Fruit fly (Drosophila melanogaster) whole organism, embryonic: Measurements from ENCODE around the gene Trhn.

Source experiments
- Atf3 ChIP-seq: fragments of 200-800 bp; sonication (Bioruptor generic); optimal IDR thresholded peaks from 3 replicates; lab custom pipeline; 2016; ENCODE audit warnings: missing biosample characterization, missing genetic modification characterization
- B-H1 ChIP-seq: fragments of 200-800 bp; sonication (Bioruptor generic); IDR thresholded peaks from 3 replicates; pipeline ENCODE4 v1.3.6; 2022; ENCODE audit warnings: missing biosample characterization, missing genetic modification characterization
- CG1024 ChIP-seq: fragments of 200-800 bp; sonication (Bioruptor generic); IDR thresholded peaks from 2 replicates; pipeline ENCODE4 v1.3.6; 2022; ENCODE audit warnings: missing biosample characterization, missing genetic modification characterization
- CG10366 ChIP-seq: fragments of 200-800 bp; sonication (Bioruptor generic); IDR thresholded peaks from 2 replicates; pipeline ENCODE4 v1.3.6; 2022; ENCODE audit warnings: missing biosample characterization, missing genetic modification characterization
- CG12071 ChIP-seq: fragments of 200-800 bp; sonication (Bioruptor generic); optimal IDR thresholded peaks from 3 replicates; lab custom pipeline; 2018; ENCODE audit warnings: missing biosample characterization, mild to moderate bottlenecking, missing genetic modification characterization
- CG12219 ChIP-seq: fragments of 200-800 bp; sonication (Bioruptor generic); optimal IDR thresholded peaks from 3 replicates; lab custom pipeline; 2018; ENCODE audit warnings: missing biosample characterization, mild to moderate bottlenecking, missing genetic modification characterization
- CG13296 ChIP-seq: fragments of 200-800 bp; sonication (Bioruptor generic); optimal IDR thresholded peaks from 3 replicates; lab custom pipeline; 2018; ENCODE audit warnings: missing biosample characterization, mild to moderate bottlenecking, missing genetic modification characterization
- CG15479 ChIP-seq: fragments of 200-800 bp; sonication (Bioruptor generic); optimal IDR thresholded peaks from 3 replicates; lab custom pipeline; 2019; ENCODE audit warnings: missing biosample characterization, mild to moderate bottlenecking, missing genetic modification characterization, moderate library complexity
- CG15601 ChIP-seq: fragments of 200-800 bp; sonication (Bioruptor generic); optimal IDR thresholded peaks from 3 replicates; lab custom pipeline; 2019; ENCODE audit warnings: missing biosample characterization, mild to moderate bottlenecking, missing genetic modification characterization, moderate library complexity
- CG16813 ChIP-seq: fragments of 200-800 bp; sonication (Bioruptor generic); IDR thresholded peaks from 3 replicates; pipeline ENCODE4 v1.3.6; 2022; ENCODE audit warnings: missing biosample characterization, missing genetic modification characterization; ENCODE audit not compliant: partially characterized antibody
- CG17186 ChIP-seq: fragments of 200-800 bp; sonication (Bioruptor generic); optimal IDR thresholded peaks from 3 replicates; lab custom pipeline; 2017; ENCODE audit warnings: missing biosample characterization, missing genetic modification reagents, missing genetic modification characterization
- CG17361 ChIP-seq: fragments of 200-800 bp; sonication (Bioruptor generic); IDR thresholded peaks from 3 replicates; pipeline ENCODE4 v1.3.6; 2022; ENCODE audit warnings: missing biosample characterization, missing genetic modification characterization
- CG18011 ChIP-seq: fragments of 200-800 bp; sonication (Bioruptor generic); optimal IDR thresholded peaks from 2 replicates; lab custom pipeline; 2017; ENCODE audit warnings: missing biosample characterization, missing genetic modification characterization, mild to moderate bottlenecking, moderate library complexity, missing genotype
- CG2116 ChIP-seq: fragments of 200-800 bp; sonication (Bioruptor generic); optimal IDR thresholded peaks from 3 replicates; lab custom pipeline; 2018; ENCODE audit warnings: missing biosample characterization, mild to moderate bottlenecking, missing genetic modification characterization
- CG30403 ChIP-seq: fragments of 200-800 bp; sonication (Bioruptor generic); optimal IDR thresholded peaks from 3 replicates; lab custom pipeline; 2016; ENCODE audit warnings: missing biosample characterization, missing genetic modification characterization
- CG42726 ChIP-seq: fragments of 200-800 bp; sonication (Bioruptor generic); IDR thresholded peaks from 2 replicates; pipeline ENCODE4 v1.3.6; 2022; ENCODE audit warnings: missing biosample characterization, missing genetic modification characterization; ENCODE audit not compliant: partially characterized antibody
- CG4404 ChIP-seq: fragments of 200-800 bp; sonication (Bioruptor generic); IDR thresholded peaks from 2 replicates; pipeline ENCODE4 v1.3.6; 2022; ENCODE audit warnings: missing biosample characterization, missing genetic modification characterization
- CG6854 ChIP-seq: fragments of 200-800 bp; sonication (Bioruptor generic); optimal IDR thresholded peaks from 3 replicates; lab custom pipeline; 2017; ENCODE audit warnings: missing biosample characterization, mild to moderate bottlenecking, missing genetic modification characterization
- CG9817 ChIP-seq: fragments of 200-800 bp; sonication (Bioruptor generic); optimal IDR thresholded peaks from 2 replicates; lab custom pipeline; 2018; ENCODE audit warnings: missing biosample characterization, mild to moderate bottlenecking, missing genetic modification characterization, moderate library complexity
- CTCF ChIP-seq: fragments of 200-800 bp; sonication (Bioruptor generic); optimal IDR thresholded peaks from 2 replicates; lab custom pipeline; 2017; ENCODE audit warnings: missing biosample characterization, mild to moderate bottlenecking, missing genetic modification characterization, moderate library complexity
- CrebB ChIP-seq: fragments of 200-800 bp; sonication (Bioruptor generic); optimal IDR thresholded peaks from 3 replicates; lab custom pipeline; 2018; ENCODE audit warnings: missing biosample characterization, mild to moderate bottlenecking, missing genetic modification characterization
- Dip3 ChIP-seq: fragments of 200-800 bp; sonication (Bioruptor generic); optimal IDR thresholded peaks from 3 replicates; lab custom pipeline; 2016; ENCODE audit warnings: missing biosample characterization, missing genetic modification characterization
- Dref ChIP-seq: fragments of 200-800 bp; sonication (Bioruptor generic); IDR thresholded peaks from 2 replicates; pipeline ENCODE4 v1.3.6; 2022; ENCODE audit warnings: missing biosample characterization, missing genetic modification characterization
- HmgZ ChIP-seq: fragments of 200-800 bp; sonication (Bioruptor generic); optimal IDR thresholded peaks from 2 replicates; lab custom pipeline; 2018; ENCODE audit warnings: missing biosample characterization, mild to moderate bottlenecking, missing genetic modification characterization
- Hmr ChIP-seq: fragments of 200-800 bp; sonication (Bioruptor generic); optimal IDR thresholded peaks from 3 replicates; lab custom pipeline; 2017; ENCODE audit warnings: mild to moderate bottlenecking, missing biosample characterization, missing genetic modification reagents, missing genetic modification characterization
- Jarid2 ChIP-seq: fragments of 200-800 bp; sonication (Bioruptor generic); optimal IDR thresholded peaks from 3 replicates; lab custom pipeline; 2017; ENCODE audit warnings: mild to moderate bottlenecking, missing biosample characterization, missing genetic modification reagents, missing genetic modification characterization
- NC2β ChIP-seq: fragments of 200-800 bp; sonication (Bioruptor generic); optimal IDR thresholded peaks from 2 replicates; lab custom pipeline; 2016; ENCODE audit warnings: missing biosample characterization, missing genetic modification characterization
- Nf-YC ChIP-seq: fragments of 200-800 bp; optimal IDR thresholded peaks from 3 replicates; lab custom pipeline; 2019; ENCODE audit warnings: missing biosample characterization, mild to moderate bottlenecking, missing genetic modification characterization, moderate library complexity
- NfI ChIP-seq: fragments of 200-800 bp; sonication (Bioruptor generic); optimal IDR thresholded peaks from 3 replicates; lab custom pipeline; 2018; ENCODE audit warnings: missing biosample characterization, mild to moderate bottlenecking, missing genetic modification characterization, moderate library complexity
- Sin3A ChIP-seq: fragments of >200 bp; optimal IDR thresholded peaks from 2 replicates; lab custom pipeline; 2018
- Stat92E ChIP-seq, 3 experiments: fragments of >200 bp in 2 of 3; fragments of 200-800 bp in 1 of 3; sonication (Bioruptor generic) in 1 of 3; optimal IDR thresholded peaks; 2 replicates each; lab custom pipeline; 2017 to 2019; ENCODE audit warnings: missing biosample characterization in 3 of 3, missing genetic modification characterization in 3 of 3, mild to moderate bottlenecking in 1 of 3, moderate library complexity in 1 of 3
- TFAM ChIP-seq: fragments of 200-800 bp; sonication (Bioruptor generic); optimal IDR thresholded peaks from 2 replicates; lab custom pipeline; 2017; ENCODE audit warnings: missing biosample characterization, missing genetic modification characterization, inconsistent platforms
- Trl ChIP-seq, 3 experiments: fragments of >200 bp in 2 of 3; fragments of 200-800 bp in 1 of 3; sonication (Bioruptor generic) in 1 of 3; optimal IDR thresholded peaks; 2 replicates in 1 of 3; 3 replicates in 2 of 3; lab custom pipeline; 2016 to 2017; ENCODE audit warnings: missing biosample characterization in 1 of 3, missing genetic modification characterization in 1 of 3
- Xrp1 ChIP-seq: fragments of 200-800 bp; sonication (Bioruptor generic); IDR thresholded peaks from 2 replicates; pipeline ENCODE4 v1.3.6; 2022; ENCODE audit warnings: missing biosample characterization, missing genetic modification characterization
- ac ChIP-seq: fragments of 200-800 bp; sonication (Bioruptor generic); optimal IDR thresholded peaks from 3 replicates; lab custom pipeline; 2017; ENCODE audit warnings: missing biosample characterization, mild to moderate bottlenecking, missing genetic modification characterization
- bab2 ChIP-seq: fragments of 200-800 bp; sonication (Bioruptor generic); optimal IDR thresholded peaks from 2 replicates; lab custom pipeline; 2016; ENCODE audit warnings: missing biosample characterization, missing genetic modification characterization
- br ChIP-seq: fragments of >200 bp; optimal IDR thresholded peaks from 2 replicates; lab custom pipeline; 2017
- cwo ChIP-seq: fragments of 200-800 bp; sonication (Bioruptor generic); optimal IDR thresholded peaks from 3 replicates; lab custom pipeline; 2017; ENCODE audit warnings: missing biosample characterization, missing genetic modification characterization, mild to moderate bottlenecking, moderate library complexity, missing genetic modification reagents
- dm ChIP-seq: fragments of 200-800 bp; sonication (Bioruptor generic); optimal IDR thresholded peaks from 3 replicates; lab custom pipeline; 2016; ENCODE audit warnings: missing biosample characterization, missing genetic modification characterization
- fd102C ChIP-seq: fragments of 200-800 bp; sonication (Bioruptor generic); optimal IDR thresholded peaks from 2 replicates; lab custom pipeline; 2018; ENCODE audit warnings: missing biosample characterization, mild to moderate bottlenecking, missing genetic modification characterization, moderate library complexity
- gem ChIP-seq: fragments of 200-800 bp; sonication (Bioruptor generic); optimal IDR thresholded peaks from 2 replicates; lab custom pipeline; 2019; ENCODE audit warnings: missing biosample characterization, mild to moderate bottlenecking, missing genetic modification characterization, moderate library complexity
- her ChIP-seq: fragments of 200-800 bp; sonication (Bioruptor generic); optimal IDR thresholded peaks from 2 replicates; lab custom pipeline; 2016; ENCODE audit warnings: missing biosample characterization, missing genetic modification characterization
- knrl ChIP-seq: fragments of 200-800 bp; sonication (Bioruptor generic); IDR thresholded peaks from 3 replicates; pipeline ENCODE4 v1.3.6; 2022; ENCODE audit warnings: missing biosample characterization, missing genetic modification characterization; ENCODE audit not compliant: partially characterized antibody
- nerfin-2 ChIP-seq: fragments of 200-800 bp; sonication (Bioruptor generic); IDR thresholded peaks from 2 replicates; pipeline ENCODE4 v1.3.6; 2022; ENCODE audit warnings: missing biosample characterization, missing genetic modification characterization; ENCODE audit not compliant: partially characterized antibody
- scrt ChIP-seq: fragments of 200-800 bp; sonication (Bioruptor generic); optimal IDR thresholded peaks from 2 replicates; lab custom pipeline; 2018; ENCODE audit warnings: missing biosample characterization, mild to moderate bottlenecking, missing genetic modification characterization, moderate library complexity
- tx ChIP-seq: fragments of 200-800 bp; sonication (Bioruptor generic); optimal IDR thresholded peaks from 2 replicates; lab custom pipeline; 2016; ENCODE audit warnings: missing biosample characterization, missing genetic modification characterization
- vvl ChIP-seq: fragments of 200-800 bp; sonication (Bioruptor generic); IDR thresholded peaks from 2 replicates; pipeline ENCODE4 v1.3.6; 2022; ENCODE audit warnings: missing biosample characterization, missing genetic modification characterization
- wor ChIP-seq: fragments of 200-800 bp; sonication (Bioruptor generic); IDR thresholded peaks from 2 replicates; pipeline ENCODE4 v1.3.6; 2022; ENCODE audit warnings: missing biosample characterization, missing genetic modification characterization
- zf30C ChIP-seq: fragments of 200-800 bp; sonication (Bioruptor generic); optimal IDR thresholded peaks from 3 replicates; lab custom pipeline; 2018; ENCODE audit warnings: missing biosample characterization, mild to moderate bottlenecking, missing genetic modification characterization
- zfh1 ChIP-seq: fragments of 200-800 bp; sonication (Bioruptor generic); IDR thresholded peaks from 3 replicates; pipeline ENCODE4 v1.3.6; 2022; ENCODE audit warnings: missing biosample characterization, missing genetic modification characterization
- zfh2 ChIP-seq: fragments of 200-800 bp; sonication (Bioruptor generic); optimal IDR thresholded peaks from 2 replicates; lab custom pipeline; 2016; ENCODE audit warnings: missing biosample characterization, missing genetic modification characterization

Gene Trhn

dm6 chr3L:1195868-1196552 is 3.0 kb upstream of the Trhn start, which contains the start of gene Aplip1 (continued):
- no peak for TF ChIP-seq dm (GFP tag; lab: Kevin White, UChicago)
- no peak for TF ChIP-seq Dip3 (GFP tag; lab: Kevin White, UChicago)
- TF ChIP-seq CG6854 (GFP tag; lab: Kevin White, UChicago), result no peak
- TF ChIP-seq CG16813 (GFP tag; lab: Robert Waterston, UW), result no peak
- TF ChIP-seq Atf3 (GFP tag; lab: Kevin White, UChicago), result no peak
- TF ChIP-seq CG30403, result no peak
- TF ChIP-seq CG1024 (GFP tag; lab: Robert Waterston, UW), result no peak
- no peak for TF ChIP-seq nerfin-2
- TF ChIP-seq wor (GFP tag; lab: Robert Waterston, UW), result no peak
- TF ChIP-seq zf30C, result no peak
- TF ChIP-seq Trl (optimal IDR thresholded peaks at IDR 0.05; lab: Kevin White, UChicago), result peak; percentile 47 to 55
- no peak for TF ChIP-seq Trl (GFP tag; optimal IDR thresholded peaks at IDR 0.05; lab: Kevin White, UChicago)
- peak; percentile 39 for TF ChIP-seq bab2 (GFP tag; lab: Kevin White, UChicago)
- no peak for TF ChIP-seq CG9817 (tag; lab: Kevin White, UChicago)
- TF ChIP-seq CG12219 (GFP tag; lab: Kevin White, UChicago), result no peak
- no peak for TF ChIP-seq CG10366 (GFP tag; lab: Robert Waterston, UW)
- TF ChIP-seq NC2β (GFP tag; lab: Kevin White, UChicago), result no peak
- no peak for TF ChIP-seq tx (GFP tag; lab: Kevin White, UChicago)
- no peak for TF ChIP-seq CG17361 (GFP tag; lab: Robert Waterston, UW)
- TF ChIP-seq Stat92E (GFP tag; optimal IDR thresholded peaks at IDR 0.05; lab: Kevin White, UChicago), result no peak
- TF ChIP-seq CG42726 (GFP tag; lab: Robert Waterston, UW), result no peak
- no peak for TF ChIP-seq CG17186 (GFP tag; lab: Kevin White, UChicago)
- no peak for TF ChIP-seq gem (tag; lab: Kevin White, UChicago)
- TF ChIP-seq knrl (GFP tag; lab: Robert Waterston, UW), result no peak
- TF ChIP-seq Sin3A, result no peak
- peak; percentile 10 for TF ChIP-seq CG13296 (GFP tag; lab: Kevin White, UChicago)
- no peak for TF ChIP-seq ac (GFP tag; lab: Kevin White, UChicago)
- TF ChIP-seq zfh2 (GFP tag; lab: Kevin White, UChicago), result no peak
- TF ChIP-seq CrebB (tag; lab: Kevin White, UChicago), result no peak
- peak; percentile 87 for TF ChIP-seq scrt (GFP tag; lab: Kevin White, UChicago)
- no peak for TF ChIP-seq TFAM (GFP tag; lab: Kevin White, UChicago)
- TF ChIP-seq CG18011 (GFP tag; lab: Kevin White, UChicago), result no peak
- peak; percentile 3 for TF ChIP-seq Hmr (GFP tag; lab: Kevin White, UChicago)
- no peak for TF ChIP-seq CG15601 (tag; lab: Kevin White, UChicago)
- no peak for TF ChIP-seq CTCF (GFP tag; lab: Kevin White, UChicago)
- TF ChIP-seq CG2116 (GFP tag; lab: Kevin White, UChicago), result no peak
- TF ChIP-seq CG15479 (GFP tag; lab: Kevin White, UChicago), result no peak
- no peak for TF ChIP-seq Dref (GFP tag; lab: Robert Waterston, UW)
- TF ChIP-seq br (lab: Kevin White, UChicago), result no peak
- TF ChIP-seq Nf-YC, result no peak
- no peak for TF ChIP-seq Xrp1 (GFP tag; lab: Robert Waterston, UW)
- TF ChIP-seq B-H1 (GFP tag; lab: Robert Waterston, UW), result no peak
- no peak; the same call in 1 of the 2 replicates for TF ChIP-seq vvl (GFP tag; lab: Robert Waterston, UW)
- TF ChIP-seq zfh1 (GFP tag; lab: Robert Waterston, UW), result no peak
- TF ChIP-seq her (GFP tag; lab: Kevin White, UChicago), result no peak
- peak; percentile 12 for TF ChIP-seq CG12071 (GFP tag; lab: Kevin White, UChicago)
- TF ChIP-seq Jarid2 (GFP tag; lab: Kevin White, UChicago), result no peak
- TF ChIP-seq cwo (GFP tag; lab: Kevin White, UChicago), result no peak
- no peak for TF ChIP-seq fd102C (GFP tag; lab: Kevin White, UChicago)
- TF ChIP-seq HmgZ (tag; lab: Kevin White, UChicago), result no peak
- TF ChIP-seq CG4404, result no peak
- TF ChIP-seq NfI, result no peak
